Fruit fly (Drosophila melanogaster) whole organism, embryonic: Measurements from ENCODE around the gene eIF3h.

Source experiments
- CG10366 ChIP-seq: fragments of 200-800 bp; sonication (Bioruptor generic); IDR thresholded peaks from 2 replicates; pipeline ENCODE4 v1.3.6; 2022; ENCODE audit warnings: missing biosample characterization, missing genetic modification characterization
- CG11723 ChIP-seq: fragments of 200-800 bp; sonication (Bioruptor generic); optimal IDR thresholded peaks from 2 replicates; lab custom pipeline; 2017; ENCODE audit warnings: missing biosample characterization, mild to moderate bottlenecking, missing genetic modification characterization
- CG12659 ChIP-seq: fragments of 200-800 bp; sonication (Bioruptor generic); optimal IDR thresholded peaks from 3 replicates; lab custom pipeline; 2017; ENCODE audit warnings: mild to moderate bottlenecking, missing biosample characterization, missing genetic modification reagents, missing genetic modification characterization
- CG13775 ChIP-seq: fragments of 200-800 bp; sonication (Bioruptor generic); optimal IDR thresholded peaks from 3 replicates; lab custom pipeline; 2017; ENCODE audit warnings: missing biosample characterization, mild to moderate bottlenecking, missing genetic modification characterization
- CG14965 ChIP-seq: fragments of 200-800 bp; sonication (Bioruptor generic); optimal IDR thresholded peaks from 2 replicates; lab custom pipeline; 2016; ENCODE audit warnings: missing biosample characterization, missing genetic modification characterization, borderline replicate concordance
- CG1529 ChIP-seq: fragments of 200-800 bp; sonication (Bioruptor generic); optimal IDR thresholded peaks from 3 replicates; lab custom pipeline; 2018; ENCODE audit warnings: missing biosample characterization, missing genetic modification characterization
- CG15514 ChIP-seq: fragments of 200-800 bp; sonication (Bioruptor generic); optimal IDR thresholded peaks from 3 replicates; lab custom pipeline; 2017; ENCODE audit warnings: missing biosample characterization, missing genetic modification characterization, mild to moderate bottlenecking, moderate library complexity, missing genetic modification reagents
- CG15696 ChIP-seq: fragments of 200-800 bp; sonication (Bioruptor generic); optimal IDR thresholded peaks from 2 replicates; lab custom pipeline; 2019; ENCODE audit warnings: missing biosample characterization, mild to moderate bottlenecking, missing genetic modification characterization, moderate library complexity
- CG1602 ChIP-seq: fragments of 200-800 bp; sonication (Bioruptor generic); optimal IDR thresholded peaks from 3 replicates; lab custom pipeline; 2016; ENCODE audit warnings: missing biosample characterization, missing genetic modification characterization
- CG16813 ChIP-seq: fragments of 200-800 bp; sonication (Bioruptor generic); IDR thresholded peaks from 3 replicates; pipeline ENCODE4 v1.3.6; 2022; ENCODE audit warnings: missing biosample characterization, missing genetic modification characterization; ENCODE audit not compliant: partially characterized antibody
- CG17328 ChIP-seq: fragments of 200-800 bp; sonication (Bioruptor generic); IDR thresholded peaks from 2 replicates; pipeline ENCODE4 v1.3.6; 2022; ENCODE audit warnings: missing biosample characterization, missing genetic modification characterization
- CG17359 ChIP-seq: fragments of 200-800 bp; sonication (Bioruptor generic); optimal IDR thresholded peaks from 3 replicates; lab custom pipeline; 2018; ENCODE audit warnings: missing biosample characterization, mild to moderate bottlenecking, missing genetic modification characterization, moderate library complexity
- CG18262 ChIP-seq: fragments of 200-800 bp; optimal IDR thresholded peaks from 3 replicates; lab custom pipeline; 2019; ENCODE audit warnings: missing biosample characterization, mild to moderate bottlenecking, missing genetic modification characterization, moderate library complexity
- CG32772 ChIP-seq: fragments of 200-800 bp; sonication (Bioruptor generic); IDR thresholded peaks from 2 replicates; pipeline ENCODE4 v1.3.6; 2022; ENCODE audit warnings: missing biosample characterization, missing genetic modification characterization
- CG4328 ChIP-seq: fragments of 200-800 bp; sonication (Bioruptor generic); optimal IDR thresholded peaks from 3 replicates; lab custom pipeline; 2017; ENCODE audit warnings: missing biosample characterization, missing genetic modification reagents, missing genetic modification characterization
- CG6254 ChIP-seq: fragments of 200-800 bp; sonication (Bioruptor generic); optimal IDR thresholded peaks from 3 replicates; lab custom pipeline; 2017; ENCODE audit warnings: mild to moderate bottlenecking, missing biosample characterization, missing genetic modification reagents, missing genetic modification characterization
- CG6654 ChIP-seq: fragments of 200-800 bp; sonication (Bioruptor generic); optimal IDR thresholded peaks from 2 replicates; lab custom pipeline; 2017; ENCODE audit warnings: missing biosample characterization, mild to moderate bottlenecking, missing genetic modification characterization
- CG8281 ChIP-seq: fragments of 200-800 bp; sonication (Bioruptor generic); optimal IDR thresholded peaks from 2 replicates; lab custom pipeline; 2018; ENCODE audit warnings: missing biosample characterization, mild to moderate bottlenecking, missing genetic modification characterization, moderate library complexity
- Dad ChIP-seq: fragments of 200-800 bp; sonication (Bioruptor generic); optimal IDR thresholded peaks from 3 replicates; lab custom pipeline; 2016; ENCODE audit warnings: missing biosample characterization, missing genetic modification characterization
- Dip3 ChIP-seq: fragments of 200-800 bp; sonication (Bioruptor generic); optimal IDR thresholded peaks from 3 replicates; lab custom pipeline; 2016; ENCODE audit warnings: missing biosample characterization, missing genetic modification characterization
- E2f1 ChIP-seq: fragments of 200-800 bp; sonication (Bioruptor generic); IDR thresholded peaks from 2 replicates; pipeline ENCODE4 v1.3.6; 2022; ENCODE audit warnings: missing biosample characterization, missing genetic modification characterization
- Gug ChIP-seq: fragments of 200-800 bp; sonication (Bioruptor generic); IDR thresholded peaks from 4 replicates; pipeline ENCODE4 v1.3.6; 2022; ENCODE audit warnings: missing biosample characterization, missing genetic modification characterization
- Kr ChIP-seq: fragments of 200-800 bp; sonication (Bioruptor generic); optimal IDR thresholded peaks from 2 replicates; lab custom pipeline; 2017; ENCODE audit warnings: missing biosample characterization, mild to moderate bottlenecking, missing genetic modification characterization
- Lim3 ChIP-seq: fragments of 200-800 bp; sonication (Bioruptor generic); IDR thresholded peaks from 2 replicates; pipeline ENCODE4 v1.3.6; 2022; ENCODE audit warnings: missing biosample characterization, missing genetic modification characterization
- MTF-1 ChIP-seq: fragments of 200-800 bp; sonication (Bioruptor generic); optimal IDR thresholded peaks from 2 replicates; lab custom pipeline; 2018; ENCODE audit warnings: missing biosample characterization, mild to moderate bottlenecking, missing genetic modification characterization, borderline replicate concordance
- NFAT ChIP-seq: fragments of 200-800 bp; sonication (Bioruptor generic); IDR thresholded peaks from 2 replicates; pipeline ENCODE4 v1.3.6; 2022; ENCODE audit warnings: missing biosample characterization, missing genetic modification characterization
- Oaz ChIP-seq: fragments of 200-800 bp; sonication (Bioruptor generic); IDR thresholded peaks from 2 replicates; pipeline ENCODE4 v1.3.6; 2022; ENCODE audit warnings: missing biosample characterization, missing genetic modification characterization
- corto ChIP-seq: fragments of 200-800 bp; sonication (Bioruptor generic); optimal IDR thresholded peaks from 2 replicates; lab custom pipeline; 2016; ENCODE audit warnings: missing biosample characterization, mild to moderate bottlenecking, missing genetic modification characterization, moderate library complexity
- crc ChIP-seq: fragments of 200-800 bp; sonication (Bioruptor generic); optimal IDR thresholded peaks from 2 replicates; lab custom pipeline; 2016; ENCODE audit warnings: missing biosample characterization, missing genetic modification characterization
- crp ChIP-seq, 2 experiments: fragments of 200-800 bp; sonication (Bioruptor generic); optimal IDR thresholded peaks; 2 replicates in 1 of 2; 3 replicates in 1 of 2; lab custom pipeline; 2017; ENCODE audit warnings: missing biosample characterization in 2 of 2, missing genetic modification characterization in 2 of 2, mild to moderate bottlenecking in 1 of 2, moderate library complexity in 1 of 2
- dpn ChIP-seq, 2 experiments: fragments of 200-800 bp; sonication (Bioruptor generic); optimal IDR thresholded peaks; 3 replicates each; lab custom pipeline; 2016; ENCODE audit warnings: missing biosample characterization in 2 of 2, missing genetic modification characterization in 2 of 2
- fd64A ChIP-seq: fragments of 200-800 bp; sonication (Bioruptor generic); optimal IDR thresholded peaks from 3 replicates; lab custom pipeline; 2018; ENCODE audit warnings: missing biosample characterization, mild to moderate bottlenecking, missing genetic modification characterization
- gem ChIP-seq: fragments of 200-800 bp; sonication (Bioruptor generic); optimal IDR thresholded peaks from 2 replicates; lab custom pipeline; 2019; ENCODE audit warnings: missing biosample characterization, mild to moderate bottlenecking, missing genetic modification characterization, moderate library complexity
- grau ChIP-seq: fragments of 200-800 bp; optimal IDR thresholded peaks from 3 replicates; lab custom pipeline; 2019; ENCODE audit warnings: missing biosample characterization, mild to moderate bottlenecking, missing genetic modification characterization, moderate library complexity
- grn ChIP-seq: fragments of 200-800 bp; sonication (Bioruptor generic); optimal IDR thresholded peaks from 3 replicates; lab custom pipeline; 2017; ENCODE audit warnings: missing biosample characterization, missing genetic modification characterization
- gsb-n ChIP-seq: fragments of 200-800 bp; sonication (Bioruptor generic); optimal IDR thresholded peaks from 3 replicates; lab custom pipeline; 2018; ENCODE audit warnings: missing biosample characterization, mild to moderate bottlenecking, missing genetic modification characterization
- gt ChIP-seq: fragments of 200-800 bp; sonication (Bioruptor generic); IDR thresholded peaks from 2 replicates; pipeline ENCODE4 v1.3.6; 2022; ENCODE audit warnings: missing biosample characterization, missing genetic modification characterization
- her ChIP-seq: fragments of 200-800 bp; sonication (Bioruptor generic); optimal IDR thresholded peaks from 2 replicates; lab custom pipeline; 2016; ENCODE audit warnings: missing biosample characterization, missing genetic modification characterization
- nom ChIP-seq: fragments of 200-800 bp; sonication (Bioruptor generic); optimal IDR thresholded peaks from 2 replicates; lab custom pipeline; 2017; ENCODE audit warnings: missing biosample characterization, missing genetic modification characterization, mild to moderate bottlenecking, moderate library complexity, missing genetic modification reagents
- p53 ChIP-seq: fragments of 200-800 bp; sonication (Bioruptor generic); optimal IDR thresholded peaks from 2 replicates; lab custom pipeline; 2016; ENCODE audit warnings: missing biosample characterization, missing genetic modification characterization
- pzg ChIP-seq: fragments of 200-800 bp; sonication (Bioruptor generic); optimal IDR thresholded peaks from 3 replicates; lab custom pipeline; 2018; ENCODE audit warnings: missing biosample characterization, mild to moderate bottlenecking, missing genetic modification characterization, moderate library complexity
- run ChIP-seq: fragments of 200-800 bp; sonication (Bioruptor generic); optimal IDR thresholded peaks from 3 replicates; lab custom pipeline; 2018; ENCODE audit warnings: missing biosample characterization, mild to moderate bottlenecking, missing genetic modification characterization
- sd ChIP-seq: fragments of 200-800 bp; sonication (Bioruptor generic); optimal IDR thresholded peaks from 3 replicates; lab custom pipeline; 2018; ENCODE audit warnings: missing biosample characterization, mild to moderate bottlenecking, missing genetic modification characterization, moderate library complexity
- sima ChIP-seq: fragments of 200-800 bp; sonication (Bioruptor generic); optimal IDR thresholded peaks from 2 replicates; lab custom pipeline; 2016; ENCODE audit warnings: missing biosample characterization, missing genetic modification characterization
- stwl ChIP-seq: fragments of 200-800 bp; sonication (Bioruptor generic); optimal IDR thresholded peaks from 3 replicates; lab custom pipeline; 2018; ENCODE audit warnings: missing biosample characterization, mild to moderate bottlenecking, missing genetic modification characterization, moderate library complexity
- twi ChIP-seq: fragments of 200-800 bp; optimal IDR thresholded peaks from 2 replicates; lab custom pipeline; 2019; ENCODE audit warnings: missing biosample characterization, mild to moderate bottlenecking, missing genetic modification characterization, moderate library complexity
- wor ChIP-seq: fragments of 200-800 bp; sonication (Bioruptor generic); IDR thresholded peaks from 2 replicates; pipeline ENCODE4 v1.3.6; 2022; ENCODE audit warnings: missing biosample characterization, missing genetic modification characterization
- zen ChIP-seq: fragments of 200-800 bp; sonication (Bioruptor generic); optimal IDR thresholded peaks from 3 replicates; lab custom pipeline; 2018; ENCODE audit warnings: missing biosample characterization, mild to moderate bottlenecking, missing genetic modification characterization, moderate library complexity
- zfh1 ChIP-seq: fragments of 200-800 bp; sonication (Bioruptor generic); IDR thresholded peaks from 3 replicates; pipeline ENCODE4 v1.3.6; 2022; ENCODE audit warnings: missing biosample characterization, missing genetic modification characterization

eIF3h gene

dm6 chr2L:5086905-5087522 lies 34.1 kb upstream of the eIF3h start (continued):
- no peak for TF ChIP-seq E2f1 (GFP tag; lab: Robert Waterston, UW)
- peak in 1 of 2 experiments; percentile 14 for TF ChIP-seq crp (GFP tag; optimal IDR thresholded peaks at IDR 0.05; lab: Kevin White, UChicago)
- TF ChIP-seq CG12659 (GFP tag; lab: Kevin White, UChicago): peak; percentile 77
- TF ChIP-seq CG1529: peak; percentile 65
- no peak for TF ChIP-seq Kr (GFP tag; lab: Kevin White, UChicago)
- peak; percentile 16 for TF ChIP-seq Dad (GFP tag; lab: Kevin White, UChicago)
- TF ChIP-seq Gug (GFP tag; lab: Robert Waterston, UW): peak; percentile 41; the same call in 1 of the 4 replicates
- TF ChIP-seq Dip3: peak; percentile 26
- peak; percentile 76 for TF ChIP-seq CG6254 (GFP tag; lab: Kevin White, UChicago)
- TF ChIP-seq CG18262 (tag; lab: Kevin White, UChicago): peak; percentile 85
- peak; percentile 32 for TF ChIP-seq MTF-1
- TF ChIP-seq twi (tag; lab: Kevin White, UChicago): peak; percentile 53
- TF ChIP-seq CG17328 (GFP tag; lab: Robert Waterston, UW): peak; percentile 63
- peak; percentile 43 for TF ChIP-seq crc
- no peak for TF ChIP-seq gt (GFP tag; lab: Robert Waterston, UW)
- peak; percentile 72 for TF ChIP-seq CG13775 (GFP tag; lab: Kevin White, UChicago)
- peak; percentile 69 for TF ChIP-seq CG11723
- TF ChIP-seq zfh1 (GFP tag; lab: Robert Waterston, UW): peak; percentile 47; the same call in 1 of the 3 replicates
- TF ChIP-seq CG4328 (GFP tag; lab: Kevin White, UChicago): peak; percentile 52
- TF ChIP-seq CG14965: peak; percentile 14
- peak; percentile 35 for TF ChIP-seq CG6654 (GFP tag; lab: Kevin White, UChicago)
- no peak for TF ChIP-seq grn
- TF ChIP-seq sima (GFP tag; lab: Kevin White, UChicago): peak; percentile 26
- TF ChIP-seq p53 (GFP tag; lab: Kevin White, UChicago): no peak
- TF ChIP-seq zen (tag; lab: Kevin White, UChicago): peak; percentile 58
- peak; percentile 27 for TF ChIP-seq sd (tag; lab: Kevin White, UChicago)
- TF ChIP-seq nom (GFP tag; lab: Kevin White, UChicago): peak; percentile 84
- peak; percentile 72 for TF ChIP-seq CG15696 (tag; lab: Kevin White, UChicago)
- TF ChIP-seq corto: peak; percentile 54
- no peak for TF ChIP-seq pzg (GFP tag; lab: Kevin White, UChicago)
- no peak for TF ChIP-seq Oaz (GFP tag; lab: Robert Waterston, UW)
- TF ChIP-seq CG17359: peak; percentile 87
- peak; percentile 64 for TF ChIP-seq fd64A (GFP tag; lab: Kevin White, UChicago)
- peak; percentile 67 for TF ChIP-seq CG8281 (tag; lab: Kevin White, UChicago)
- TF ChIP-seq CG32772: 0 out of 2 replicates have a peak, but pooled peaks have one; percentile 30
- peak; percentile 67 for TF ChIP-seq run (tag; lab: Kevin White, UChicago)
- TF ChIP-seq CG10366 (GFP tag; lab: Robert Waterston, UW): peak; percentile 36; the same call in 1 of the 2 replicates
- TF ChIP-seq grau: peak; percentile 84
- no peak for TF ChIP-seq stwl (tag; lab: Kevin White, UChicago)
- no peak for TF ChIP-seq Lim3 (GFP tag; lab: Robert Waterston, UW)
- no peak for TF ChIP-seq CG16813
- TF ChIP-seq wor (GFP tag; lab: Robert Waterston, UW): peak; percentile 56
- no peak for TF ChIP-seq NFAT (GFP tag; lab: Robert Waterston, UW)
- peak; percentile 87 for TF ChIP-seq gem (tag; lab: Kevin White, UChicago)
- TF ChIP-seq dpn (GFP tag; optimal IDR thresholded peaks at IDR 0.05; lab: Kevin White, UChicago): peak; percentile 72 to 74
- peak; percentile 72 for TF ChIP-seq gsb-n (tag; lab: Kevin White, UChicago)
- TF ChIP-seq CG1602 (GFP tag; lab: Kevin White, UChicago): peak; percentile 54
- TF ChIP-seq CG15514 (GFP tag; lab: Kevin White, UChicago): peak; percentile 63
- peak; percentile 51 for TF ChIP-seq her (GFP tag; lab: Kevin White, UChicago)
